Fruit fly (Drosophila melanogaster): Measurements from ENCODE around the gene CG4829.

The CG4829 gene

DNA sequence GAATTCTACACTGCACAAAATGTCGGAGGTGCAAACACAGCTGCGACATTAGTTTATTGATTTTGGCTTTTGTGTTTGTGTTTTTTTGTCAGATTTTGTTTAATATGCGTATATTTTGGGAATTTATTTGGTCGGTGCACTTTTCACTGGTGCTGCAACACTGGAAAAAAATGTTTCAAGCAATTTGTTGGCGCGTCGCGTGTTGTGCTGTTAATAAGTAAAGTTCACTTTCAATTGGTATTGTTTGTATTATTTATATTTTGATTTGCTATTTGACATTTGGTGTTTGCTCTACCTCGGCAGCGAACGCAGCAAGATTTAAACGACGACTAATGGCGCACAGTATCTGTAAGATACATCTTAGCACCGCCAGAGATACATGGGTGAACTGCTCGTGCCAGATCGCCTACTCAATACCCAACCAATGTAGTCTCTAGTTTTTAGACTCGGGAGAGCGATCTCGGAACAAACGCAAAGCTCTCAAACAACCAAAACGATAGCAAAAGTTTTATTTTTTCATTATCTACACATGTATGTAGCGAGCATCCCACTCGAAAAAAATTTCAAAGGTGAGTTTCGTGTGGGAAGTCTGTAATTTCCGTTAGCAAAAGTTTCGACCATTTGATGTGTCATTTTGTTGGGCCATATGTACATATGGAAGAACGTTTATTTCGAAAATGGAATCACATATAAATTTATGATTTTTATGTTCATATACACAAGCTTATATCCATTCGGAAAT is 29.2 kb upstream of the CG4829 start (continued):
- TF ChIP-seq zf30C (GFP tag; optimal IDR thresholded peaks at IDR 0.05) (peak; percentile 43), CG9817 (tag; optimal IDR thresholded peaks at IDR 0.05) (peak; percentile 38), Ssrp (tag; optimal IDR thresholded peaks at IDR 0.05) (peak; percentile 42), fru (optimal IDR thresholded peaks at IDR 0.05) (no peak), cad (GFP tag; optimal IDR thresholded peaks at IDR 0.05) (no peak), Lhr (GFP tag; optimal IDR thresholded peaks at IDR 0.05) (no peak), CG9727 (GFP tag; optimal IDR thresholded peaks at IDR 0.05) (peak; percentile 46), CG6813 (GFP tag; optimal IDR thresholded peaks at IDR 0.05) (peak; percentile 9), Doc3 (GFP tag; IDR thresholded peaks at IDR 0.05; ENCODE audit: partially characterized antibody) (no peak), CG6683 (GFP tag; optimal IDR thresholded peaks at IDR 0.05) (no peak), emc (GFP tag; optimal IDR thresholded peaks at IDR 0.05) (no peak), slp2 (GFP tag; optimal IDR thresholded peaks at IDR 0.05) (peak; percentile 53), br (optimal IDR thresholded peaks at IDR 0.05) (no peak), CG14050 (GFP tag; IDR thresholded peaks at IDR 0.05) (peak; percentile 59), chinmo (GFP tag; IDR thresholded peaks at IDR 0.05; ENCODE audit: partially characterized antibody) (0 out of 4 replicates have a peak, but pooled peaks have one; percentile 70), lov (optimal IDR thresholded peaks at IDR 0.05) (no peak), lov (GFP tag; IDR thresholded peaks at IDR 0.05) (0 out of 3 replicates have a peak, but pooled peaks have one; percentile 42), Poxn (GFP tag; IDR thresholded peaks at IDR 0.05) (no peak), hkb (optimal IDR thresholded peaks at IDR 0.05) (no peak), hkb (GFP tag; IDR thresholded peaks at IDR 0.05) (peak; percentile 58), CG11723 (GFP tag; optimal IDR thresholded peaks at IDR 0.05) (peak; percentile 21), Sox100B (GFP tag; optimal IDR thresholded peaks at IDR 0.05) (peak; percentile 50), sd (tag; optimal IDR thresholded peaks at IDR 0.05) (peak; percentile 26), esg (GFP tag; conservative IDR thresholded peaks at IDR 0.05) (peak; percentile 35), CG17568 (GFP tag; optimal IDR thresholded peaks at IDR 0.05) (no peak), Blimp-1 (GFP tag; optimal IDR thresholded peaks at IDR 0.05) (peak; percentile 28), GATAe (GFP tag; conservative IDR thresholded peaks at IDR 0.05) (no peak), HHEX (GFP tag; optimal IDR thresholded peaks at IDR 0.05) (peak; percentile 21), gcm (GFP tag; optimal IDR thresholded peaks at IDR 0.05) (no peak), CG1602 (GFP tag; optimal IDR thresholded peaks at IDR 0.05) (peak; percentile 38), CG6175 (GFP tag; IDR thresholded peaks at IDR 0.05) (no peak), zfh2 (GFP tag; optimal IDR thresholded peaks at IDR 0.05) (peak; percentile 46), Mad (GFP tag; optimal IDR thresholded peaks at IDR 0.05) (no peak), sc (optimal IDR thresholded peaks at IDR 0.05) (no peak), sc (GFP tag; optimal IDR thresholded peaks at IDR 0.05) (peak; percentile 10), CG12391 (tag; optimal IDR thresholded peaks at IDR 0.05) (peak; percentile 47), NK7.1 (GFP tag; optimal IDR thresholded peaks at IDR 0.05) (no peak), CG2712 (tag; optimal IDR thresholded peaks at IDR 0.05) (peak; percentile 46), zfh1 (GFP tag; IDR thresholded peaks at IDR 0.05) (peak; percentile 41; the same call in 1 of the 3 replicates), CG7839 (tag; optimal IDR thresholded peaks at IDR 0.05) (peak; percentile 60), unpg (GFP tag; optimal IDR thresholded peaks at IDR 0.05) (peak; percentile 63), org-1 (GFP tag; optimal IDR thresholded peaks at IDR 0.05) (peak; percentile 11), MBD-R2 (GFP tag; IDR thresholded peaks at IDR 0.05) (no peak), HmgD (GFP tag; optimal IDR thresholded peaks at IDR 0.05) (no peak), CG3281 (GFP tag; optimal IDR thresholded peaks at IDR 0.05) (peak; percentile 44), dm (GFP tag; optimal IDR thresholded peaks at IDR 0.05) (peak; percentile 9), exex (tag; optimal IDR thresholded peaks at IDR 0.05) (no peak), HLH3B (GFP tag; IDR thresholded peaks at IDR 0.05) (peak; percentile 43; the same call in 1 of the 2 replicates), CG8478 (optimal IDR thresholded peaks at IDR 0.05) (no peak), CG7372 (GFP tag; IDR thresholded peaks at IDR 0.05) (0 out of 2 replicates have a peak, but pooled peaks have one; percentile 24), Asciz (GFP tag; optimal IDR thresholded peaks at IDR 0.05) (peak; percentile 25)

Measured in whole organism, embryonic.